Fruit fly (Drosophila melanogaster) whole organism, pupa: Measurements from ENCODE around the gene Ranbp16.

ENCODE experiments used
- CG10348 ChIP-seq: fragments of 200-800 bp; sonication (Bioruptor generic); IDR thresholded peaks from 2 replicates; pipeline ENCODE4 v1.3.6; 2022; ENCODE audit warnings: missing biosample characterization, missing genetic modification characterization
- CG12605 ChIP-seq: fragments of 200-800 bp; sonication (Bioruptor generic); IDR thresholded peaks from 2 replicates; pipeline ENCODE4 v1.3.6; 2022; ENCODE audit warnings: missing biosample characterization, missing genetic modification characterization
- CG13204 ChIP-seq: fragments of 200-800 bp; sonication (Bioruptor generic); optimal IDR thresholded peaks from 2 replicates; lab custom pipeline; 2018; ENCODE audit warnings: missing biosample characterization, mild to moderate bottlenecking, missing genetic modification characterization, moderate library complexity
- CG14655 ChIP-seq: fragments of 200-800 bp; sonication (Bioruptor generic); optimal IDR thresholded peaks from 3 replicates; lab custom pipeline; 2017; ENCODE audit warnings: mild to moderate bottlenecking, missing biosample characterization, missing genetic modification reagents, missing genetic modification characterization
- CG15710 ChIP-seq: fragments of 200-800 bp; sonication (Bioruptor generic); optimal IDR thresholded peaks from 2 replicates; lab custom pipeline; 2018; ENCODE audit warnings: missing biosample characterization, mild to moderate bottlenecking, missing genetic modification characterization, moderate library complexity
- CG17806 ChIP-seq: fragments of 200-800 bp; sonication (Bioruptor generic); optimal IDR thresholded peaks from 2 replicates; lab custom pipeline; 2018; ENCODE audit warnings: missing biosample characterization, mild to moderate bottlenecking, missing genetic modification characterization, moderate library complexity
- CG34367 ChIP-seq: fragments of 200-800 bp; sonication (Bioruptor generic); optimal IDR thresholded peaks from 2 replicates; lab custom pipeline; 2018; ENCODE audit warnings: missing biosample characterization, mild to moderate bottlenecking, missing genetic modification characterization
- CG4496 ChIP-seq: fragments of 200-800 bp; sonication (Bioruptor generic); IDR thresholded peaks from 3 replicates; pipeline ENCODE4 v1.3.6; 2022; ENCODE audit warnings: missing biosample characterization, missing genetic modification characterization
- CG8159 ChIP-seq: fragments of 200-800 bp; sonication (Bioruptor generic); optimal IDR thresholded peaks from 3 replicates; lab custom pipeline; 2018; ENCODE audit warnings: missing biosample characterization, mild to moderate bottlenecking, missing genetic modification characterization, moderate library complexity
- CG8301 ChIP-seq: fragments of 200-800 bp; sonication (Bioruptor generic); optimal IDR thresholded peaks from 2 replicates; lab custom pipeline; 2018; ENCODE audit warnings: missing biosample characterization, mild to moderate bottlenecking, missing genetic modification characterization
- CG9948 ChIP-seq: fragments of 200-800 bp; sonication (Bioruptor generic); optimal IDR thresholded peaks from 2 replicates; lab custom pipeline; 2018; ENCODE audit warnings: missing biosample characterization, mild to moderate bottlenecking, missing genetic modification characterization, moderate library complexity
- D1 ChIP-seq: fragments of 200-800 bp; sonication (Bioruptor generic); optimal IDR thresholded peaks from 2 replicates; lab custom pipeline; 2018; ENCODE audit warnings: missing biosample characterization, mild to moderate bottlenecking, missing genetic modification characterization, moderate library complexity
- EcR ChIP-seq: fragments of 200-800 bp; sonication (Bioruptor generic); optimal IDR thresholded peaks from 3 replicates; lab custom pipeline; 2019; ENCODE audit warnings: missing biosample characterization, missing genetic modification characterization, mild to moderate bottlenecking, moderate library complexity, missing genetic modification reagents
- Ets98B ChIP-seq: fragments of 200-800 bp; sonication (Bioruptor generic); IDR thresholded peaks from 2 replicates; pipeline ENCODE4 v1.3.6; 2022; ENCODE audit warnings: missing biosample characterization, missing genetic modification characterization
- Pif1A ChIP-seq: fragments of 200-800 bp; sonication (Bioruptor generic); optimal IDR thresholded peaks from 3 replicates; lab custom pipeline; 2016; ENCODE audit warnings: missing biosample characterization, missing genetic modification characterization
- Pif1B ChIP-seq: fragments of 200-800 bp; sonication (Bioruptor generic); optimal IDR thresholded peaks from 3 replicates; lab custom pipeline; 2016; ENCODE audit warnings: missing biosample characterization, missing genetic modification characterization
- Snoo ChIP-seq: fragments of 200-800 bp; sonication (Bioruptor generic); optimal IDR thresholded peaks from 3 replicates; lab custom pipeline; 2017; ENCODE audit warnings: missing biosample characterization, mild to moderate bottlenecking, missing genetic modification characterization, inconsistent platforms
- fd96Ca ChIP-seq: fragments of 200-800 bp; sonication (Bioruptor generic); IDR thresholded peaks from 3 replicates; pipeline ENCODE4 v1.3.6; 2022; ENCODE audit warnings: missing biosample characterization, missing genetic modification characterization
- gl ChIP-seq: fragments of 200-800 bp; sonication (Bioruptor generic); optimal IDR thresholded peaks from 2 replicates; lab custom pipeline; 2018; ENCODE audit warnings: missing biosample characterization, mild to moderate bottlenecking, missing genetic modification characterization
- rn ChIP-seq: fragments of 200-800 bp; sonication (Bioruptor generic); IDR thresholded peaks from 2 replicates; pipeline ENCODE4 v1.3.6; 2022; ENCODE audit warnings: missing biosample characterization, missing genetic modification characterization

The Ranbp16 gene

dm6 chrX:15934226-15934547 is 520 bp upstream of the Ranbp16 start:
- TF ChIP-seq CG13204 (GFP tag; lab: Kevin White, UChicago) (no peak), CG17806 (peak; percentile 7)
- TF ChIP-seq, all 21 proteins: peak for 1

- TF ChIP-seq Ets98B, result no peak
- TF ChIP-seq, all 21 proteins: peak for 0
Measured at dm6 chrX:15924805-15925204, 8.9 kb downstream of the Ranbp16 start, which contains the start of gene Lcch3. Lcch3 (plus strand) TSS chrX:15925105.

- TF ChIP-seq fd96Ca (GFP tag; lab: Robert Waterston, UW) (no peak), CG8159 (tag; lab: Kevin White, UChicago) (no peak), CG10348 (GFP tag; lab: Robert Waterston, UW) (no peak), D1 (no peak), CG17806 (no peak), CG9948 (tag; lab: Kevin White, UChicago) (no peak), Pif1B (GFP tag; lab: Kevin White, UChicago) (no peak)
Measured at dm6 chrX:15921655-15922054, 12.0 kb downstream of the Ranbp16 start, which contains the start of gene CG8916. CG8916 (plus strand) TSS chrX:15921955.

dm6 chrX:15910570-15910969 is 23.1 kb downstream of the Ranbp16 start, which contains the start of gene Lrp4:
Lrp4 (plus strand) TSS chrX:15910870.
- TF ChIP-seq Ets98B, result no peak
- no peak for TF ChIP-seq CG34367 (tag; lab: Kevin White, UChicago)
- no peak for TF ChIP-seq D1
- no peak for TF ChIP-seq CG15710 (tag; lab: Kevin White, UChicago)
- TF ChIP-seq rn (GFP tag; lab: Robert Waterston, UW), result no peak

- no peak for TF ChIP-seq CG15710 (tag; lab: Kevin White, UChicago)
- no peak for TF ChIP-seq Snoo (tag; lab: Kevin White, UChicago)
- TF ChIP-seq CG9948 (tag; lab: Kevin White, UChicago), result no peak
- TF ChIP-seq CG8159 (tag; lab: Kevin White, UChicago), result no peak
- TF ChIP-seq gl (tag; lab: Kevin White, UChicago), result no peak
- no peak for TF ChIP-seq CG8301
- TF ChIP-seq EcR (GFP tag; lab: Kevin White, UChicago), result no peak
- TF ChIP-seq Pif1A (GFP tag; lab: Kevin White, UChicago), result no peak
- no peak for TF ChIP-seq CG34367 (tag; lab: Kevin White, UChicago)
- no peak for TF ChIP-seq CG13204 (GFP tag; lab: Kevin White, UChicago)
- no peak for TF ChIP-seq D1
- no peak for TF ChIP-seq fd96Ca (GFP tag; lab: Robert Waterston, UW)
- TF ChIP-seq CG4496 (GFP tag; lab: Robert Waterston, UW), result no peak
- TF ChIP-seq CG12605 (GFP tag; lab: Robert Waterston, UW), result no peak
Measured at dm6 chrX:15909564-15910284, 23.9 kb downstream of the Ranbp16 start, which contains the start of gene CycD. CycD (minus strand) TSS chrX:15909676.

dm6 chrX:15893732-15894264 is 39.9 kb downstream of the Ranbp16 start:
- TF ChIP-seq CG4496 (GFP tag; lab: Robert Waterston, UW), result no peak
- no peak for TF ChIP-seq CG13204 (GFP tag; lab: Kevin White, UChicago)
- TF ChIP-seq EcR (GFP tag; lab: Kevin White, UChicago), result no peak
- no peak for TF ChIP-seq Pif1A (GFP tag; lab: Kevin White, UChicago)
- no peak for TF ChIP-seq CG12605 (GFP tag; lab: Robert Waterston, UW)
- no peak for TF ChIP-seq CG8301
- TF ChIP-seq gl (tag; lab: Kevin White, UChicago), result no peak
- no peak for TF ChIP-seq CG17806
- no peak for TF ChIP-seq fd96Ca (GFP tag; lab: Robert Waterston, UW)
- no peak for TF ChIP-seq CG9948 (tag; lab: Kevin White, UChicago)
- no peak for TF ChIP-seq CG14655 (GFP tag; lab: Kevin White, UChicago)

dm6 chrX:15891606-15892345 is 41.9 kb downstream of the Ranbp16 start, which contains the start of gene shi:
shi (plus strand) TSS chrX:15892116.
- TF ChIP-seq gl (tag; lab: Kevin White, UChicago) (no peak), fd96Ca (GFP tag; lab: Robert Waterston, UW) (no peak), CG4496 (GFP tag; lab: Robert Waterston, UW) (no peak), CG15710 (tag; lab: Kevin White, UChicago) (no peak), CG10348 (GFP tag; lab: Robert Waterston, UW) (no peak), CG34367 (tag; lab: Kevin White, UChicago) (no peak), CG14655 (GFP tag; lab: Kevin White, UChicago) (no peak)
